Worm (Caenorhabditis elegans): ENCODE results near the gene elt-2.

- TF ChIP-seq fos-1 (tag; optimal IDR thresholded peaks at IDR 0.05), result no peak
- TF ChIP-seq pha-4 (tag; optimal IDR thresholded peaks at IDR 0.05), result peak; percentile 52
These were observed 43.5 kb downstream of the elt-2 start, which contains the start of the genes mboa-7 and git-1 for ce11 chrX:10524483-10524948.

All from whole organism, L3 larva.